Worm (Caenorhabditis elegans) whole organism, L4 larva: ENCODE measurements around the gene C18C4.7.

Experiments used
- F26F4.8 ChIP-seq: fragments of 200-800 bp; sonication (Bioruptor generic); conservative IDR thresholded peaks from 2 replicates; pipeline ENCODE4 v1.3.6; 2022; ENCODE audit warnings: missing genetic modification characterization, missing compliant biosample characterization
- F44E2.7 ChIP-seq: fragments of 200-800 bp; sonication (Bioruptor generic); IDR thresholded peaks from 2 replicates; pipeline ENCODE4 v2.1.2; 2022; ENCODE audit warnings: missing genetic modification characterization, missing compliant biosample characterization
- R02D3.7 ChIP-seq: fragments of 150-350 bp; sonication (generic microtip); optimal IDR thresholded peaks from 3 replicates; lab custom pipeline; 2014; ENCODE audit warnings: missing biosample characterization, missing genetic modification characterization
- Y5F2A.4 ChIP-seq: fragments of 200-800 bp; sonication (Bioruptor generic); optimal IDR thresholded peaks from 2 replicates; lab custom pipeline; 2018; ENCODE audit warnings: mild to moderate bottlenecking, missing genetic modification characterization, missing compliant biosample characterization
- Y75B8A.6 ChIP-seq: fragments of 200-800 bp; sonication (Bioruptor generic); IDR thresholded peaks from 2 replicates; pipeline ENCODE4 v1.3.6; 2022; ENCODE audit warnings: missing genetic modification reagents, missing genetic modification characterization, missing compliant biosample characterization
- ZK546.5 ChIP-seq, 2 experiments: sonication (generic microtip); optimal IDR thresholded peaks; 2 replicates each; lab custom pipeline; 2017; ENCODE audit warnings: missing biosample characterization in 2 of 2, missing genetic modification characterization in 2 of 2
- aly-2 ChIP-seq: sonication (generic microtip); optimal IDR thresholded peaks from 2 replicates; lab custom pipeline; 2018; ENCODE audit warnings: missing biosample characterization, missing genetic modification characterization
- ama-1 ChIP-seq: fragments of 150-350 bp; optimal IDR thresholded peaks from 2 replicates; lab custom pipeline; 2014; ENCODE audit warnings: inconsistent platforms, mixed read lengths
- attf-4 ChIP-seq: sonication (generic microtip); optimal IDR thresholded peaks from 3 replicates; lab custom pipeline; 2017; ENCODE audit warnings: missing biosample characterization, missing genetic modification characterization
- ceh-20 ChIP-seq: fragments of 200-800 bp; sonication (Bioruptor generic); IDR thresholded peaks from 2 replicates; pipeline ENCODE4 v1.3.6; 2022; ENCODE audit warnings: missing genetic modification reagents, missing genetic modification characterization, missing compliant biosample characterization
- ceh-28 ChIP-seq: fragments of 150-350 bp; optimal IDR thresholded peaks from 2 replicates; lab custom pipeline; 2014; ENCODE audit warnings: missing biosample characterization, missing genetic modification reagents, missing genetic modification characterization
- ceh-32 ChIP-seq: sonication (generic microtip); optimal IDR thresholded peaks from 2 replicates; lab custom pipeline; 2016; ENCODE audit warnings: mild to moderate bottlenecking, missing genetic modification characterization, missing compliant biosample characterization; ENCODE audit not compliant: poor library complexity
- ceh-82 ChIP-seq: sonication (generic microtip); optimal IDR thresholded peaks from 2 replicates; lab custom pipeline; 2017; ENCODE audit warnings: missing biosample characterization, missing genetic modification characterization
- ces-1 ChIP-seq: fragments of 150-350 bp; sonication (generic microtip); optimal IDR thresholded peaks from 4 replicates; lab custom pipeline; 2014; ENCODE audit warnings: missing biosample characterization, missing genetic modification reagents, missing genetic modification characterization
- cey-2 ChIP-seq: sonication (generic microtip); optimal IDR thresholded peaks from 3 replicates; lab custom pipeline; 2017; ENCODE audit warnings: missing genetic modification characterization, mild to moderate bottlenecking, missing compliant biosample characterization, antibody characterized with exemption, borderline replicate concordance; ENCODE audit not compliant: insufficient read depth
- ctbp-1 ChIP-seq: fragments of 200-800 bp; sonication (Bioruptor generic); IDR thresholded peaks from 2 replicates; pipeline ENCODE4 v1.3.6; 2022; ENCODE audit warnings: missing genetic modification reagents, missing genetic modification characterization, missing compliant biosample characterization
- daf-8 ChIP-seq: fragments of 200-800 bp; sonication (Bioruptor generic); IDR thresholded peaks from 2 replicates; pipeline ENCODE4 v1.3.6; 2022; ENCODE audit warnings: missing genetic modification characterization, missing compliant biosample characterization
- dmd-6 ChIP-seq: fragments of 200-800 bp; sonication (Bioruptor generic); IDR thresholded peaks from 2 replicates; pipeline ENCODE4 v1.3.6; 2022; ENCODE audit warnings: missing genetic modification reagents, missing genetic modification characterization, missing compliant biosample characterization
- dmd-9 ChIP-seq: fragments of 200-800 bp; sonication (Bioruptor generic); IDR thresholded peaks from 2 replicates; pipeline ENCODE4 v1.3.6; 2022; ENCODE audit warnings: missing genetic modification reagents, missing genetic modification characterization, missing compliant biosample characterization
- dpl-1 ChIP-seq: fragments of 150-350 bp; optimal IDR thresholded peaks from 2 replicates; lab custom pipeline; 2014; ENCODE audit warnings: missing biosample characterization, missing genetic modification reagents, missing genetic modification characterization
- dve-1 ChIP-seq: sonication (generic microtip); optimal IDR thresholded peaks from 2 replicates; lab custom pipeline; 2017; ENCODE audit warnings: antibody characterized with exemption, mild to moderate bottlenecking, missing genetic modification characterization, missing compliant biosample characterization; ENCODE audit not compliant: insufficient read depth
- egl-43 ChIP-seq: fragments of 200-800 bp; sonication (Bioruptor generic); IDR thresholded peaks from 2 replicates; pipeline ENCODE4 v1.3.6; 2022; ENCODE audit warnings: missing genetic modification reagents, missing genetic modification characterization, missing compliant biosample characterization
- gei-8 ChIP-seq: fragments of 200-800 bp; sonication (Bioruptor generic); optimal IDR thresholded peaks from 2 replicates; lab custom pipeline; 2018; ENCODE audit warnings: mild to moderate bottlenecking, missing genetic modification characterization, missing compliant biosample characterization
- hif-1 ChIP-seq, 2 experiments: sonication (generic microtip); optimal IDR thresholded peaks; 2 replicates each; lab custom pipeline; 2016 to 2017; ENCODE audit warnings: missing compliant biosample characterization in 2 of 2, missing genetic modification characterization in 2 of 2, missing genetic modification reagents in 2 of 2, missing genotype in 2 of 2, mild to moderate bottlenecking in 1 of 2
- hlh-11 ChIP-seq: fragments of 200-800 bp; sonication (Bioruptor generic); optimal IDR thresholded peaks from 2 replicates; lab custom pipeline; 2018; ENCODE audit warnings: mild to moderate bottlenecking, missing genetic modification characterization, missing compliant biosample characterization
- lin-13 ChIP-seq: fragments of 150-350 bp; optimal IDR thresholded peaks from 2 replicates; lab custom pipeline; 2014; ENCODE audit warnings: missing biosample characterization, missing genetic modification reagents, missing genetic modification characterization
- lin-15B ChIP-seq: fragments of 150-350 bp; sonication (generic microtip); optimal IDR thresholded peaks from 3 replicates; lab custom pipeline; 2014; ENCODE audit warnings: missing biosample characterization, missing genetic modification characterization
- lin-29 ChIP-seq: fragments of 200-800 bp; sonication (Bioruptor generic); IDR thresholded peaks from 2 replicates; pipeline ENCODE4 v1.3.6; 2022; ENCODE audit warnings: missing genetic modification reagents, missing genetic modification characterization, missing compliant biosample characterization
- lin-38 ChIP-seq: fragments of 200-800 bp; sonication (Bioruptor generic); IDR thresholded peaks from 2 replicates; pipeline ENCODE4 v1.3.6; 2022; ENCODE audit warnings: missing genetic modification reagents, missing genetic modification characterization, missing compliant biosample characterization
- lin-39 ChIP-seq: fragments of 150-350 bp; optimal IDR thresholded peaks from 2 replicates; lab custom pipeline; 2014; ENCODE audit warnings: missing biosample characterization, missing genetic modification reagents, missing genetic modification characterization
- lsy-2 ChIP-seq, 2 experiments: fragments of 150-350 bp in 1 of 2; sonication (generic microtip) in 1 of 2; optimal IDR thresholded peaks; 2 replicates each; lab custom pipeline; 2014 to 2017; ENCODE audit warnings: missing biosample characterization in 2 of 2, missing genetic modification characterization in 2 of 2
- madf-9 ChIP-seq: fragments of 200-800 bp; sonication (Bioruptor generic); conservative IDR thresholded peaks from 2 replicates; pipeline ENCODE4 v1.3.6; 2022; ENCODE audit warnings: missing genetic modification reagents, missing genetic modification characterization, missing compliant biosample characterization
- mdl-1 ChIP-seq, 2 experiments: fragments of 150-350 bp in 1 of 2; sonication (generic microtip) in 1 of 2; optimal IDR thresholded peaks; 2 replicates each; lab custom pipeline; 2014 to 2017; ENCODE audit warnings: missing biosample characterization in 2 of 2, missing genetic modification characterization in 2 of 2
- mxl-2 ChIP-seq: fragments of 200-800 bp; sonication (Bioruptor generic); conservative IDR thresholded peaks from 2 replicates; pipeline ENCODE4 v1.3.6; 2022; ENCODE audit warnings: missing genetic modification reagents, missing genetic modification characterization, missing compliant biosample characterization
- mxl-3 ChIP-seq: fragments of 200-800 bp; sonication (Bioruptor generic); optimal IDR thresholded peaks from 2 replicates; lab custom pipeline; 2018; ENCODE audit warnings: mild to moderate bottlenecking, missing genetic modification characterization, missing compliant biosample characterization
- nhr-10 ChIP-seq: fragments of 150-350 bp; optimal IDR thresholded peaks from 2 replicates; lab custom pipeline; 2014; ENCODE audit warnings: missing biosample characterization, missing genetic modification characterization
- nhr-102 ChIP-seq: sonication (generic microtip); optimal IDR thresholded peaks from 2 replicates; lab custom pipeline; 2016; ENCODE audit warnings: mild to moderate bottlenecking, missing genetic modification characterization, moderate library complexity, missing compliant biosample characterization
- nhr-111 ChIP-seq: fragments of 200-800 bp; sonication (Bioruptor generic); optimal IDR thresholded peaks from 2 replicates; lab custom pipeline; 2018; ENCODE audit warnings: mild to moderate bottlenecking, missing genetic modification characterization, missing compliant biosample characterization
- nhr-28 ChIP-seq: fragments of 150-350 bp; optimal IDR thresholded peaks from 2 replicates; lab custom pipeline; 2014; ENCODE audit warnings: missing biosample characterization, missing genetic modification characterization
- nhr-41 ChIP-seq: fragments of 200-800 bp; sonication (Bioruptor generic); IDR thresholded peaks from 2 replicates; pipeline ENCODE4 v1.3.6; 2022; ENCODE audit warnings: missing genetic modification reagents, missing genetic modification characterization, missing compliant biosample characterization
- nhr-42 ChIP-seq: fragments of 200-800 bp; sonication (Bioruptor generic); IDR thresholded peaks from 2 replicates; pipeline ENCODE4 v1.3.6; 2022; ENCODE audit warnings: missing genetic modification characterization, missing compliant biosample characterization
- nhr-48 ChIP-seq: sonication (generic microtip); optimal IDR thresholded peaks from 2 replicates; lab custom pipeline; 2016; ENCODE audit warnings: mild to moderate bottlenecking, missing genetic modification characterization, missing compliant biosample characterization
- pha-4 ChIP-seq, 2 experiments: fragments of 150-350 bp in 1 of 2; fragments of 200-800 bp in 1 of 2; sonication (Bioruptor generic) in 1 of 2; IDR thresholded peaks in 1 of 2; optimal IDR thresholded peaks in 1 of 2; 2 replicates each; pipeline versions ENCODE4 v1.3.6 to Lab custom; 2014 to 2022; ENCODE audit warnings: missing genetic modification characterization in 2 of 2, missing genetic modification reagents in 2 of 2, missing biosample characterization in 1 of 2, missing compliant biosample characterization in 1 of 2
- php-3 ChIP-seq: fragments of 200-800 bp; sonication (Bioruptor generic); IDR thresholded peaks from 2 replicates; pipeline ENCODE4 v1.3.6; 2022; ENCODE audit warnings: missing genetic modification reagents, missing genetic modification characterization, missing compliant biosample characterization
- saeg-2 ChIP-seq: fragments of 200-800 bp; sonication (Bioruptor generic); IDR thresholded peaks from 2 replicates; pipeline ENCODE4 v1.3.6; 2022; ENCODE audit warnings: missing genetic modification reagents, missing genetic modification characterization, missing compliant biosample characterization
- set-16 ChIP-seq: fragments of 200-800 bp; sonication (Bioruptor generic); IDR thresholded peaks from 2 replicates; pipeline ENCODE4 v1.3.6; 2022; ENCODE audit warnings: missing genetic modification reagents, missing genetic modification characterization, missing compliant biosample characterization
- spr-3 ChIP-seq: fragments of 200-800 bp; sonication (Bioruptor generic); optimal IDR thresholded peaks from 2 replicates; lab custom pipeline; 2018; ENCODE audit warnings: mild to moderate bottlenecking, missing genetic modification characterization, missing compliant biosample characterization
- zag-1 ChIP-seq: fragments of 150-350 bp; optimal IDR thresholded peaks from 2 replicates; lab custom pipeline; 2014; ENCODE audit warnings: missing biosample characterization, missing genetic modification characterization
- zfp-2 ChIP-seq: sonication (generic microtip); optimal IDR thresholded peaks from 2 replicates; lab custom pipeline; 2016; ENCODE audit warnings: mild to moderate bottlenecking, missing genetic modification characterization, missing compliant biosample characterization
- zip-11 ChIP-seq: fragments of 200-800 bp; sonication (Bioruptor generic); IDR thresholded peaks from 2 replicates; pipeline ENCODE4 v1.3.6; 2022; ENCODE audit warnings: missing genetic modification characterization, missing compliant biosample characterization
- ztf-11 ChIP-seq: fragments of 150-350 bp; optimal IDR thresholded peaks from 2 replicates; lab custom pipeline; 2014; ENCODE audit warnings: missing biosample characterization, missing genetic modification characterization
- ztf-7 ChIP-seq: fragments of 150-350 bp; optimal IDR thresholded peaks from 2 replicates; lab custom pipeline; 2014; ENCODE audit warnings: missing biosample characterization, missing genetic modification characterization

Gene C18C4.7

DNA sequence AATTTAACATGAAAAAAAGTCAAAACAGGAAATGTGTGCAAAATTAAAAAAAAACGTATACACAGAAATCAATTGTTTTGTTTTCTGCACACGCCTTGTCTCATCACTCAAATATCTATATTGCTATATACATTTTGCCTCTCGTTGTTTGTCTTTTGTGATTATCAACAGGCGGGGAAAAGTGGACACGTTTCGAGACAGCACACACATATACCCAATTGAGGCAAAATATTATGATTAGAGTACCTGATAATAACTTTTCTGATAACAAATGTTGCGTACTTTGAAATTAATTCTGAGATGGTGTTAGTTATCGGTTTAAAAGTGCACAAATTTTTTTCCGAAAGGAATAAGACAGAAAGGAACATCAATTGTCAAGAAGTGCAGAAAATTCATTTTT is 7.1 kb downstream of the C18C4.7 start (continued):
- TF ChIP-seq mdl-1 (tag; optimal IDR thresholded peaks at IDR 0.05; lab: Kevin White, UChicago) (peak in 1 of 2 experiments; percentile 16), ceh-82 (tag; lab: Kevin White, UChicago) (no peak), nhr-10 (tag; lab: Kevin White, UChicago) (no peak), ceh-20 (GFP tag; lab: Robert Waterston, UW) (no peak), ces-1 (GFP tag; lab: Kevin White, UChicago) (no peak), nhr-102 (tag; lab: Kevin White, UChicago) (peak; percentile 14), ZK546.5 (tag; optimal IDR thresholded peaks at IDR 0.05; lab: Kevin White, UChicago) (no peak), cey-2 (tag; lab: Kevin White, UChicago) (no peak), lin-39 (no peak), ceh-32 (tag; lab: Kevin White, UChicago) (no peak), nhr-48 (tag; lab: Kevin White, UChicago) (no peak), Y75B8A.6 (GFP tag; lab: Robert Waterston, UW) (no peak), ctbp-1 (GFP tag; lab: Robert Waterston, UW) (no peak), egl-43 (GFP tag; lab: Robert Waterston, UW) (no peak), dmd-6 (GFP tag; lab: Robert Waterston, UW) (peak; percentile 75), php-3 (no peak), ama-1 (lab: Kevin White, UChicago) (no peak), dve-1 (tag; lab: Kevin White, UChicago) (peak; percentile 88), F44E2.7 (no peak), hlh-11 (tag; lab: Kevin White, UChicago) (no peak), set-16 (GFP tag; lab: Robert Waterston, UW) (no peak), F26F4.8 (GFP tag; lab: Robert Waterston, UW) (no peak), lin-29 (GFP tag; lab: Robert Waterston, UW) (no peak), pha-4 (GFP tag; IDR thresholded peaks at IDR 0.05; lab: Robert Waterston, UW) (no peak), pha-4 (tag; optimal IDR thresholded peaks at IDR 0.05; lab: Kevin White, UChicago) (peak; percentile 26), zip-11 (GFP tag; lab: Robert Waterston, UW) (no peak), nhr-41 (no peak), Y5F2A.4 (GFP tag; lab: Kevin White, UChicago) (no peak), zfp-2 (no peak), spr-3 (GFP tag; lab: Kevin White, UChicago) (no peak), aly-2 (tag; lab: Kevin White, UChicago) (no peak), saeg-2 (no peak), gei-8 (GFP tag; lab: Kevin White, UChicago) (no peak), attf-4 (tag; lab: Kevin White, UChicago) (no peak), lin-15B (tag; lab: Kevin White, UChicago) (no peak), nhr-42 (no peak), lin-38 (GFP tag; lab: Robert Waterston, UW) (no peak), lin-13 (GFP tag; lab: Kevin White, UChicago) (no peak), R02D3.7 (tag; lab: Kevin White, UChicago) (no peak), mxl-2 (GFP tag; lab: Robert Waterston, UW) (no peak), ceh-28 (tag; lab: Kevin White, UChicago) (no peak), dmd-9 (GFP tag; lab: Robert Waterston, UW) (no peak), dpl-1 (GFP tag; lab: Kevin White, UChicago) (no peak), ztf-11 (tag; lab: Kevin White, UChicago) (no peak), mxl-3 (GFP tag; lab: Kevin White, UChicago) (no peak), zag-1 (tag; lab: Kevin White, UChicago) (no peak), hif-1 (tag; optimal IDR thresholded peaks at IDR 0.05; lab: Kevin White, UChicago) (no peak), nhr-111 (GFP tag; lab: Kevin White, UChicago) (no peak), ztf-7 (tag; lab: Kevin White, UChicago) (no peak), madf-9 (no peak), lsy-2 (tag; optimal IDR thresholded peaks at IDR 0.05; lab: Kevin White, UChicago) (peak in 1 of 2 experiments; percentile 31), daf-8 (GFP tag; lab: Robert Waterston, UW) (no peak), nhr-28 (peak; percentile 94)
